Worm (Caenorhabditis elegans) whole organism, young adult: ENCODE measurements around the gene cdk-11.1.

ENCODE experiments used
- C17E4.6 ChIP-seq: fragments of 200-800 bp; sonication (Bioruptor generic); IDR thresholded peaks from 2 replicates; pipeline ENCODE4 v1.3.6; 2022; ENCODE audit warnings: missing genetic modification reagents, missing genetic modification characterization, missing compliant biosample characterization
- F33H1.4 ChIP-seq: fragments of 200-800 bp; sonication (Bioruptor generic); IDR thresholded peaks from 2 replicates; pipeline ENCODE4 v1.3.6; 2022; ENCODE audit warnings: missing genetic modification reagents, missing genetic modification characterization, missing compliant biosample characterization
- F37B4.10 ChIP-seq: fragments of 200-800 bp; sonication (Bioruptor generic); IDR thresholded peaks from 2 replicates; pipeline ENCODE4 v1.3.6; 2022; ENCODE audit warnings: missing genetic modification characterization, missing compliant biosample characterization
- F57C9.4 ChIP-seq: sonication (generic microtip); optimal IDR thresholded peaks from 2 replicates; lab custom pipeline; 2017; ENCODE audit warnings: mild to moderate bottlenecking, missing genetic modification characterization, missing compliant biosample characterization
- K11D2.4 ChIP-seq: fragments of 200-800 bp; sonication (Bioruptor generic); IDR thresholded peaks from 2 replicates; pipeline ENCODE4 v1.3.6; 2022; ENCODE audit warnings: missing genetic modification reagents, missing genetic modification characterization, missing compliant biosample characterization
- T26A5.8 ChIP-seq: sonication (generic microtip); optimal IDR thresholded peaks from 2 replicates; lab custom pipeline; 2016; ENCODE audit warnings: missing genetic modification characterization, missing compliant biosample characterization
- Y67H2A.10 ChIP-seq: fragments of 200-800 bp; sonication (Bioruptor generic); conservative IDR thresholded peaks from 2 replicates; pipeline ENCODE4 v1.3.6; 2022; ENCODE audit warnings: missing genetic modification reagents, missing genetic modification characterization, missing compliant biosample characterization
- ama-1 ChIP-seq, 3 experiments: fragments of 150-350 bp in 1 of 3; sonication (generic microtip) in 2 of 3; optimal IDR thresholded peaks; 2 replicates each; lab custom pipeline; 2014 to 2018; ENCODE audit warnings: missing biosample characterization in 2 of 3, missing genetic modification characterization in 2 of 3, missing genetic modification reagents in 2 of 3
- bed-1 ChIP-seq: fragments of 200-800 bp; sonication (Bioruptor generic); IDR thresholded peaks from 2 replicates; pipeline ENCODE4 v1.3.6; 2022; ENCODE audit warnings: missing genetic modification reagents, missing genetic modification characterization, missing compliant biosample characterization
- cebp-1 ChIP-seq, 2 experiments: fragments of 200-800 bp in 1 of 2; sonication (Bioruptor generic) in 1 of 2; sonication (generic microtip) in 1 of 2; IDR thresholded peaks in 1 of 2; optimal IDR thresholded peaks in 1 of 2; 2 replicates each; pipeline versions ENCODE4 v1.3.6 to Lab custom; 2017 to 2022; ENCODE audit warnings: missing compliant biosample characterization in 2 of 2, missing genetic modification characterization in 2 of 2, mild to moderate bottlenecking in 1 of 2, missing genetic modification reagents in 1 of 2, moderate library complexity in 1 of 2
- cebp-2 ChIP-seq: fragments of 200-800 bp; sonication (Bioruptor generic); IDR thresholded peaks from 2 replicates; pipeline ENCODE4 v1.3.6; 2022; ENCODE audit warnings: missing genetic modification characterization, missing compliant biosample characterization
- ceh-40 ChIP-seq: fragments of 200-800 bp; sonication (Bioruptor generic); IDR thresholded peaks from 2 replicates; pipeline ENCODE4 v1.3.6; 2022; ENCODE audit warnings: missing genetic modification characterization, missing compliant biosample characterization
- ceh-91 ChIP-seq: fragments of 200-800 bp; sonication (Bioruptor generic); IDR thresholded peaks from 2 replicates; pipeline ENCODE4 v1.3.6; 2022; ENCODE audit warnings: missing genetic modification reagents, missing genetic modification characterization, missing compliant biosample characterization
- efl-1 ChIP-seq: fragments of 150-350 bp; optimal IDR thresholded peaks from 2 replicates; lab custom pipeline; 2014; ENCODE audit warnings: missing biosample characterization, missing genetic modification reagents, missing genetic modification characterization
- egl-18 ChIP-seq: fragments of 200-800 bp; sonication (Bioruptor generic); IDR thresholded peaks from 2 replicates; pipeline ENCODE4 v1.3.6; 2022; ENCODE audit warnings: missing genetic modification reagents, missing genetic modification characterization, missing compliant biosample characterization
- ets-4 ChIP-seq: fragments of 200-800 bp; sonication (Bioruptor generic); optimal IDR thresholded peaks from 2 replicates; lab custom pipeline; 2018; ENCODE audit warnings: mild to moderate bottlenecking, missing genetic modification characterization, missing compliant biosample characterization
- fkh-3 ChIP-seq: sonication (generic microtip); optimal IDR thresholded peaks from 2 replicates; lab custom pipeline; 2016; ENCODE audit warnings: mild to moderate bottlenecking, missing genetic modification characterization, missing compliant biosample characterization
- him-1 ChIP-seq: sonication (generic microtip); optimal IDR thresholded peaks from 2 replicates; lab custom pipeline; 2016; ENCODE audit warnings: missing genotype, missing genetic modification reagents, missing genetic modification characterization, missing compliant biosample characterization
- let-607 ChIP-seq, 2 experiments: fragments of 200-800 bp in 1 of 2; sonication (Bioruptor generic) in 1 of 2; sonication (generic microtip) in 1 of 2; optimal IDR thresholded peaks; 2 replicates each; lab custom pipeline; 2016 to 2018; ENCODE audit warnings: mild to moderate bottlenecking in 2 of 2, missing compliant biosample characterization in 2 of 2, missing genetic modification characterization in 2 of 2, moderate library complexity in 2 of 2, missing genotype in 1 of 2
- lsl-1 ChIP-seq: fragments of 200-800 bp; sonication (Bioruptor generic); optimal IDR thresholded peaks from 2 replicates; lab custom pipeline; 2018; ENCODE audit warnings: mild to moderate bottlenecking, missing genetic modification characterization, moderate library complexity, missing compliant biosample characterization
- madf-6 ChIP-seq: fragments of 200-800 bp; sonication (Bioruptor generic); IDR thresholded peaks from 2 replicates; pipeline ENCODE4 v1.3.6; 2022; ENCODE audit warnings: missing genetic modification reagents, missing genetic modification characterization, missing compliant biosample characterization
- madf-8 ChIP-seq: fragments of 200-800 bp; sonication (Bioruptor generic); conservative IDR thresholded peaks from 2 replicates; pipeline ENCODE4 v1.3.6; 2022; ENCODE audit warnings: missing genetic modification reagents, missing genetic modification characterization, missing compliant biosample characterization
- mcd-1 ChIP-seq: fragments of 200-800 bp; sonication (Bioruptor generic); IDR thresholded peaks from 2 replicates; pipeline ENCODE4 v1.3.6; 2022; ENCODE audit warnings: missing genetic modification reagents, missing genetic modification characterization, missing compliant biosample characterization
- nhr-80 ChIP-seq: sonication (generic microtip); optimal IDR thresholded peaks from 2 replicates; lab custom pipeline; 2016; ENCODE audit warnings: missing genetic modification characterization, missing compliant biosample characterization
- pbrm-1 ChIP-seq: fragments of 200-800 bp; sonication (Bioruptor generic); IDR thresholded peaks from 2 replicates; pipeline ENCODE4 v1.3.6; 2022; ENCODE audit warnings: missing genetic modification reagents, missing genetic modification characterization, missing compliant biosample characterization
- rec-8 ChIP-seq, 2 experiments: sonication (generic microtip); optimal IDR thresholded peaks; 2 replicates each; lab custom pipeline; 2016; ENCODE audit warnings: mild to moderate bottlenecking in 2 of 2, missing genetic modification characterization in 2 of 2, missing genetic modification reagents in 2 of 2, missing genotype in 2 of 2, missing biosample characterization in 1 of 2, missing compliant biosample characterization in 1 of 2, moderate library complexity in 1 of 2
- snpc-1.3 ChIP-seq: sonication (generic microtip); optimal IDR thresholded peaks from 2 replicates; lab custom pipeline; 2017; ENCODE audit warnings: missing genetic modification characterization, mild to moderate bottlenecking, missing compliant biosample characterization, antibody characterized with exemption, moderate library complexity, missing genotype, missing genetic modification reagents; ENCODE audit not compliant: insufficient read depth
- xnd-1 ChIP-seq: sonication (generic microtip); optimal IDR thresholded peaks from 2 replicates; lab custom pipeline; 2016; ENCODE audit warnings: missing genotype, missing genetic modification reagents, missing genetic modification characterization, missing compliant biosample characterization
- ztf-18 ChIP-seq: sonication (generic microtip); optimal IDR thresholded peaks from 2 replicates; lab custom pipeline; 2016; ENCODE audit warnings: missing genotype, mild to moderate bottlenecking, missing genetic modification characterization, missing compliant biosample characterization
- ztf-22 ChIP-seq: fragments of 200-800 bp; sonication (Bioruptor generic); optimal IDR thresholded peaks from 2 replicates; lab custom pipeline; 2018; ENCODE audit warnings: mild to moderate bottlenecking, missing genetic modification characterization, moderate library complexity, missing compliant biosample characterization
- ztf-6 ChIP-seq: fragments of 200-800 bp; sonication (Bioruptor generic); IDR thresholded peaks from 2 replicates; pipeline ENCODE4 v1.3.6; 2022; ENCODE audit warnings: missing genetic modification reagents, missing genetic modification characterization, missing compliant biosample characterization

Gene cdk-11.1

ce11 chrII:7690384-7690783, 8.7 kb upstream of the cdk-11.1 start, which contains the start of gene pid-1:
pid-1 (minus strand) TSS chrII:7690556.
- peak; percentile 68; the same call in 1 of the 2 replicates for TF ChIP-seq madf-6 (GFP tag; lab: Robert Waterston, UW)
- TF ChIP-seq him-1 (tag; lab: Kevin White, UChicago): peak; percentile 61
- no peak for TF ChIP-seq cebp-1 (GFP tag; IDR thresholded peaks at IDR 0.05; lab: Robert Waterston, UW)
- no peak for TF ChIP-seq cebp-1 (tag; optimal IDR thresholded peaks at IDR 0.05; lab: Kevin White, UChicago)
- TF ChIP-seq xnd-1 (tag; lab: Kevin White, UChicago): peak; percentile 76
- TF ChIP-seq F33H1.4 (GFP tag; lab: Robert Waterston, UW): peak; percentile 84
- peak; percentile 90 for TF ChIP-seq lsl-1 (GFP tag; lab: Kevin White, UChicago)
- TF ChIP-seq ceh-91: 0 out of 2 replicates have a peak, but pooled peaks have one; percentile 10
- TF ChIP-seq madf-8: peak; percentile 51
- peak; percentile 6 for TF ChIP-seq efl-1 (GFP tag; lab: Kevin White, UChicago)
- TF ChIP-seq ztf-6 (GFP tag; lab: Robert Waterston, UW): no peak
- TF ChIP-seq bed-1 (GFP tag; lab: Robert Waterston, UW): no peak
- TF ChIP-seq snpc-1.3 (tag; lab: Kevin White, UChicago): no peak

- TF ChIP-seq ceh-40 (no peak), fkh-3 (no peak), C17E4.6 (GFP tag; lab: Robert Waterston, UW) (no peak), T26A5.8 (tag; lab: Kevin White, UChicago) (no peak), nhr-80 (tag; lab: Kevin White, UChicago) (peak; percentile 82)
Measured at ce11 chrII:7693929-7694328, 5.1 kb upstream of the cdk-11.1 start, which contains the start of gene nhx-2. nhx-2 (minus strand) TSS chrII:7693957.

DNA sequence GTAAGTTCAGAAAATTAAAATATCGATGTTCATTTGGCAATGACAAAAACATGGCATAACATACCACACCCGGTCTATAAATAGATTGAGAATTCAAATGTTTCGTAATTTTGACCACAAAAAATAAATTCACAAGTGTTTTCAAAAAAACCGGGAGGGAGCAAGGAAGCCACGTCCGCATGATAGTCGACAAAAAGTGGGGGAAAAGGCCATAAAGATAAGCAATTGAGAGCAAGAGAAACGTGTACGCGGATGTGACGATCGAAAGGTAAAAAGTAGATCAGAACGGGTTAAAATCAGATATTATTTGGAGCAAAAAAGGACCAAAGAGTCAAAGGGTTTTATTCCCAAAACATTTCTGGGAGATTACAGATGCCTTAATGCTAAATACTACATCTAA, 4.3 kb upstream of the cdk-11.1 start:
- TF ChIP-seq bed-1 (GFP tag; lab: Robert Waterston, UW) (no peak), cebp-2 (no peak), F57C9.4 (tag; lab: Kevin White, UChicago) (no peak), nhr-80 (tag; lab: Kevin White, UChicago) (peak; percentile 62)

DNA sequence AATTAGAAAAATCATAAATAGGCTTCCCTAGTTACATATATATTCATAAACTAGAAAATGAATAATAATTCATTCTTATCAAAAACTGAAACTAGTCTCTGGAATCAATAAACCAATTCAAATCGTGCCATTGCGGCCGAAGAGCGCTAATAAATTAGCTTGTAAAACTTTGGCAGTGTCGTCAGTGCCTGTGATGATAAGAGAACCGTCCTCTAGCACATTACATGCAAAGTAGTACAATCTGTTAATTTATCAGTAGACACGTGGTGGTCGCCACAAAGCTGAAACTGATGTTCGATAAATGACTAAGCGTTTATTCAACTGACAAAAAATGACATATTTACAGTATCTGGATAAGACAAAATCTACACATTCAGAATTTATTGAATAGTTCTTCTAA, 3.4 kb upstream of the cdk-11.1 start:
- TF ChIP-seq let-607 (tag; optimal IDR thresholded peaks at IDR 0.05; lab: Kevin White, UChicago) (peak; percentile 84 to 85), ets-4 (GFP tag; lab: Kevin White, UChicago) (peak; percentile 55), ama-1 (optimal IDR thresholded peaks at IDR 0.05; lab: Kevin White, UChicago) (no peak), ama-1 (GFP tag; optimal IDR thresholded peaks at IDR 0.05; lab: Kevin White, UChicago) (no peak), rec-8 (tag; optimal IDR thresholded peaks at IDR 0.05; lab: Kevin White, UChicago) (no peak), ztf-18 (tag; lab: Kevin White, UChicago) (no peak), egl-18 (GFP tag; lab: Robert Waterston, UW) (no peak), mcd-1 (GFP tag; lab: Robert Waterston, UW) (no peak), nhr-80 (tag; lab: Kevin White, UChicago) (peak; percentile 97), K11D2.4 (GFP tag; lab: Robert Waterston, UW) (no peak), Y67H2A.10 (GFP tag; lab: Robert Waterston, UW) (no peak)

DNA sequence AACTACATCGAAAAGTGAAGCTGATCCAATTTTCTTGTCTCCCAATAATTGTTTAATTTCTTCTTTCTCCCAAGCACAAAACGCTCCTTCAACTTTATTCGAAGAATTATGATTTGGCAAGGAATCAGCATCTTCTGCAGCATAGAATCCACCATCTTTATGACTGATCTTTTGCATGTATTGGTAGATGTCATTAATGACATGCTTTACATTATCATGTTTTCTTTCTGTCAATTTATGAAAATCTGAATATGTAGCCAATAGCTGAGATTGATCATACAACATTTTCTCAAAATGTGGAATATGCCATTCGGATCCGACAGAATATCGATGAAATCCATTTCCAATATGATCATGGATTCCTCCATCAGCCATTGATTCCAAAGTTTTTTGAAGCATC, 1.9 kb upstream of the cdk-11.1 start:
- TF ChIP-seq pbrm-1 (no peak), ztf-22 (GFP tag; lab: Kevin White, UChicago) (no peak), F37B4.10 (no peak)
